Worm (Caenorhabditis elegans) whole organism, L1 larva: ENCODE measurements around the gene F54E7.9.

ENCODE experiments used
- C16A3.4 ChIP-seq: fragments of 150-350 bp; optimal IDR thresholded peaks from 2 replicates; lab custom pipeline; 2014; ENCODE audit warnings: missing biosample characterization, missing genetic modification characterization
- C34B4.2 ChIP-seq: sonication (generic microtip); optimal IDR thresholded peaks from 2 replicates; lab custom pipeline; 2017; ENCODE audit warnings: mild to moderate bottlenecking, missing genetic modification characterization, missing compliant biosample characterization
- aha-1 ChIP-seq: fragments of 150-350 bp; optimal IDR thresholded peaks from 2 replicates; lab custom pipeline; 2014; ENCODE audit warnings: missing biosample characterization, missing genetic modification characterization
- alr-1 ChIP-seq: fragments of 200-800 bp; sonication (Bioruptor generic); optimal IDR thresholded peaks from 2 replicates; lab custom pipeline; 2018; ENCODE audit warnings: borderline replicate concordance, mild to moderate bottlenecking, missing genetic modification characterization, missing compliant biosample characterization
- aly-2 ChIP-seq: fragments of 150-350 bp; optimal IDR thresholded peaks from 2 replicates; lab custom pipeline; 2014; ENCODE audit warnings: missing biosample characterization, missing genetic modification characterization
- ama-1 ChIP-seq: fragments of 150-350 bp; optimal IDR thresholded peaks from 2 replicates; lab custom pipeline; 2014
- blmp-1 ChIP-seq: fragments of 150-350 bp; optimal IDR thresholded peaks from 2 replicates; lab custom pipeline; 2014; ENCODE audit warnings: missing biosample characterization, missing genetic modification characterization
- ceh-63 ChIP-seq: fragments of 200-800 bp; sonication (Bioruptor generic); optimal IDR thresholded peaks from 2 replicates; lab custom pipeline; 2018; ENCODE audit warnings: mild to moderate bottlenecking, missing genetic modification characterization, missing compliant biosample characterization
- ceh-8 ChIP-seq: fragments of 200-800 bp; sonication (Bioruptor generic); optimal IDR thresholded peaks from 2 replicates; lab custom pipeline; 2018; ENCODE audit warnings: mild to moderate bottlenecking, missing genetic modification characterization, moderate library complexity, missing compliant biosample characterization
- ceh-82 ChIP-seq, 3 experiments: fragments of 150-350 bp in 1 of 3; sonication (generic microtip) in 2 of 3; optimal IDR thresholded peaks; 2 replicates each; lab custom pipeline; 2014 to 2017; ENCODE audit warnings: missing biosample characterization in 3 of 3, missing genetic modification characterization in 3 of 3
- ceh-90 ChIP-seq: sonication (generic microtip); optimal IDR thresholded peaks from 2 replicates; lab custom pipeline; 2016; ENCODE audit warnings: missing genetic modification characterization, missing compliant biosample characterization
- dpl-1 ChIP-seq, 3 experiments: fragments of 150-350 bp in 2 of 3; sonication (generic microtip) in 1 of 3; optimal IDR thresholded peaks; 2 replicates each; lab custom pipeline; 2014 to 2017; ENCODE audit warnings: missing biosample characterization in 3 of 3, missing genetic modification characterization in 3 of 3, missing genetic modification reagents in 3 of 3
- efl-1 ChIP-seq, 4 experiments: fragments of 150-350 bp; optimal IDR thresholded peaks in 3 of 4; peaks in 1 of 4; 1 replicate in 1 of 4; 2 replicates in 3 of 4; lab custom pipeline; 2014; ENCODE audit warnings: missing biosample characterization in 2 of 4, missing genetic modification characterization in 2 of 4, missing genetic modification reagents in 2 of 4
- ets-5 ChIP-seq: fragments of 200-800 bp; sonication (Bioruptor generic); IDR thresholded peaks from 2 replicates; pipeline ENCODE4 v1.3.6; 2022; ENCODE audit warnings: missing genetic modification characterization, missing compliant biosample characterization
- fkh-4 ChIP-seq: sonication (generic microtip); optimal IDR thresholded peaks from 2 replicates; lab custom pipeline; 2016; ENCODE audit warnings: missing compliant biosample characterization, missing genetic modification characterization, borderline replicate concordance
- fos-1 ChIP-seq: fragments of 150-350 bp; optimal IDR thresholded peaks from 2 replicates; lab custom pipeline; 2014; ENCODE audit warnings: missing biosample characterization, missing genetic modification characterization
- irx-1 ChIP-seq: sonication (generic microtip); optimal IDR thresholded peaks from 2 replicates; lab custom pipeline; 2016; ENCODE audit warnings: missing genetic modification characterization, missing compliant biosample characterization
- jun-1 ChIP-seq: fragments of 150-350 bp; optimal IDR thresholded peaks from 2 replicates; lab custom pipeline; 2014; ENCODE audit warnings: missing biosample characterization, missing genetic modification reagents, missing genetic modification characterization
- lin-14 ChIP-seq: fragments of 200-800 bp; sonication (Bioruptor generic); optimal IDR thresholded peaks from 2 replicates; lab custom pipeline; 2018; ENCODE audit warnings: mild to moderate bottlenecking, missing genetic modification characterization, moderate library complexity, missing compliant biosample characterization
- lin-35 ChIP-seq, 2 experiments: fragments of 150-350 bp; optimal IDR thresholded peaks; 2 replicates each; lab custom pipeline; 2014; ENCODE audit warnings: missing biosample characterization in 2 of 2, missing genetic modification characterization in 2 of 2, missing genetic modification reagents in 2 of 2
- lsy-2 ChIP-seq, 2 experiments: fragments of 150-350 bp; optimal IDR thresholded peaks; 2 replicates each; lab custom pipeline; 2014; ENCODE audit warnings: missing biosample characterization in 2 of 2, missing genetic modification characterization in 2 of 2
- mdl-1 ChIP-seq, 2 experiments: fragments of 150-350 bp; optimal IDR thresholded peaks; 2 replicates each; lab custom pipeline; 2014 to 2017; ENCODE audit warnings: missing biosample characterization in 2 of 2, missing genetic modification characterization in 2 of 2, inconsistent platforms in 1 of 2
- nhr-11 ChIP-seq: fragments of 150-350 bp; optimal IDR thresholded peaks from 2 replicates; lab custom pipeline; 2014; ENCODE audit warnings: missing biosample characterization, missing genetic modification characterization
- nhr-20 ChIP-seq: sonication (generic microtip); optimal IDR thresholded peaks from 2 replicates; lab custom pipeline; 2016; ENCODE audit warnings: mild to moderate bottlenecking, missing genetic modification characterization, missing compliant biosample characterization
- nhr-237 ChIP-seq: fragments of 150-350 bp; optimal IDR thresholded peaks from 2 replicates; lab custom pipeline; 2014; ENCODE audit warnings: missing biosample characterization, missing genetic modification characterization
- nhr-47 ChIP-seq: sonication (generic microtip); optimal IDR thresholded peaks from 2 replicates; lab custom pipeline; 2016; ENCODE audit warnings: mild to moderate bottlenecking, missing genetic modification characterization, moderate library complexity, missing compliant biosample characterization
- nhr-76 ChIP-seq: sonication (generic microtip); optimal IDR thresholded peaks from 2 replicates; lab custom pipeline; 2017; ENCODE audit warnings: missing biosample characterization, missing genetic modification characterization
- nhr-85 ChIP-seq: sonication (generic microtip); peaks from one replicate; lab custom pipeline; 2016; ENCODE audit warnings: missing genetic modification characterization, inconsistent platforms, missing compliant biosample characterization
- nhr-90 ChIP-seq: sonication (generic microtip); optimal IDR thresholded peaks from 2 replicates; lab custom pipeline; 2016; ENCODE audit warnings: mild to moderate bottlenecking, missing genetic modification characterization, missing compliant biosample characterization; ENCODE audit not compliant: poor library complexity
- rnt-1 ChIP-seq: sonication (generic microtip); optimal IDR thresholded peaks from 2 replicates; lab custom pipeline; 2016; ENCODE audit warnings: mild to moderate bottlenecking, missing genetic modification characterization, moderate library complexity, missing compliant biosample characterization
- snpc-4 ChIP-seq: fragments of 150-350 bp; optimal IDR thresholded peaks from 2 replicates; lab custom pipeline; 2014; ENCODE audit warnings: missing biosample characterization, missing genetic modification characterization
- sptf-1 ChIP-seq: fragments of 150-350 bp; optimal IDR thresholded peaks from 2 replicates; lab custom pipeline; 2014; ENCODE audit warnings: missing biosample characterization, missing genetic modification characterization
- unc-30 ChIP-seq: sonication (generic microtip); optimal IDR thresholded peaks from 2 replicates; lab custom pipeline; 2017; ENCODE audit warnings: missing biosample characterization, missing genetic modification characterization
- zag-1 ChIP-seq: fragments of 150-350 bp; optimal IDR thresholded peaks from 2 replicates; lab custom pipeline; 2014; ENCODE audit warnings: missing biosample characterization, missing genetic modification characterization
- ztf-11 ChIP-seq, 2 experiments: sonication (generic microtip); optimal IDR thresholded peaks; 2 replicates each; lab custom pipeline; 2016 to 2017; ENCODE audit warnings: missing genetic modification characterization in 2 of 2, missing biosample characterization in 1 of 2, missing compliant biosample characterization in 1 of 2

Gene F54E7.9

DNA sequence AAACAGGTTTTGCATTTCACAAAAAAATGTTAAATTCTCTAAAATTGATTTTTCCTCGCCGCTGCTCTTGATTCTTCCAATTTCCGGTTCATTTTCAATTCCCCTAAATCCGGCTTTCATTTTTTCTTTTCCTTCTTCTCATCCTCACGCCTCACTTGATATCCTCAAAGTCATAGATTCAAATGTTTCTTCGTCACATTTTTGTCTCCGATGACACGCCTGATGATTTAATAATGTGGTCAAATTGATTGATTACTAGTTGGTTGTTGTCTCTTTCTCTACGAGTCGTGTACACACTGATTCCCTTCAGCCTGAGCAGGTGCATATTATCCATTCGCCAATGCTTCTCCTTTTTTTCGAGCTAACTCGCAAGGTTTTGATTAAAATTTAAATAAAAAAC is 43.8 kb upstream of the F54E7.9 start:
- peak; percentile 21 for TF ChIP-seq blmp-1
- no peak for TF ChIP-seq ztf-11 (tag; optimal IDR thresholded peaks at IDR 0.05; lab: Kevin White, UChicago)

- TF ChIP-seq nhr-85 (tag; lab: Kevin White, UChicago): peak; percentile 53
- no peak for TF ChIP-seq ceh-63 (GFP tag; lab: Kevin White, UChicago)
- no peak for TF ChIP-seq nhr-76 (tag; lab: Kevin White, UChicago)
- no peak for TF ChIP-seq fkh-4 (tag; lab: Kevin White, UChicago)
- no peak for TF ChIP-seq efl-1 (optimal IDR thresholded peaks at IDR 0.05; lab: Kevin White, UChicago)
- TF ChIP-seq efl-1 (GFP tag; optimal IDR thresholded peaks at IDR 0.05 in 1 of 2; lab: Kevin White, UChicago): peak in 1 of 2 experiments; percentile 60
- TF ChIP-seq ets-5 (GFP tag; lab: Robert Waterston, UW): no peak
- no peak for TF ChIP-seq mdl-1 (tag; optimal IDR thresholded peaks at IDR 0.05; lab: Kevin White, UChicago)
- no peak for TF ChIP-seq nhr-237 (tag; lab: Kevin White, UChicago)
- peak; percentile 54 for TF ChIP-seq lin-14 (GFP tag; lab: Kevin White, UChicago)
- TF ChIP-seq ztf-11 (tag; optimal IDR thresholded peaks at IDR 0.05; lab: Kevin White, UChicago): peak in 1 of 2 experiments; percentile 27
- no peak for TF ChIP-seq aha-1 (tag; lab: Kevin White, UChicago)
- no peak for TF ChIP-seq aly-2 (tag; lab: Kevin White, UChicago)
These were observed 42.8 kb upstream of the F54E7.9 start for ce11 chrIII:5720266-5721019.

ce11 chrIII:5719832-5720194 is 42.1 kb upstream of the F54E7.9 start:
- TF ChIP-seq ceh-8 (GFP tag; lab: Kevin White, UChicago): no peak
- TF ChIP-seq ama-1 (lab: Kevin White, UChicago): no peak
- TF ChIP-seq ceh-82 (tag; optimal IDR thresholded peaks at IDR 0.05; lab: Kevin White, UChicago): no peak
- TF ChIP-seq fos-1 (tag; lab: Kevin White, UChicago): no peak
- TF ChIP-seq efl-1 (optimal IDR thresholded peaks at IDR 0.05; lab: Kevin White, UChicago): peak; percentile 75 to 98
- peak; percentile 72 to 96 for TF ChIP-seq efl-1 (GFP tag; optimal IDR thresholded peaks at IDR 0.05 in 1 of 2; lab: Kevin White, UChicago)
- TF ChIP-seq lsy-2 (tag; optimal IDR thresholded peaks at IDR 0.05; lab: Kevin White, UChicago): peak in 1 of 2 experiments; percentile 4
- peak; percentile 76 to 81 for TF ChIP-seq lin-35 (GFP tag; optimal IDR thresholded peaks at IDR 0.05; lab: Kevin White, UChicago)
- TF ChIP-seq fkh-4 (tag; lab: Kevin White, UChicago): no peak
- peak; percentile 46 to 80 (median 71) for TF ChIP-seq dpl-1 (GFP tag; optimal IDR thresholded peaks at IDR 0.05; lab: Kevin White, UChicago)

- TF ChIP-seq blmp-1: peak; percentile 6
- TF ChIP-seq nhr-85 (tag; lab: Kevin White, UChicago): peak; percentile 70
- TF ChIP-seq alr-1: no peak
- TF ChIP-seq lin-14 (GFP tag; lab: Kevin White, UChicago): peak; percentile 24
These were observed 41.6 kb upstream of the F54E7.9 start for ce11 chrIII:5719105-5719831.

DNA sequence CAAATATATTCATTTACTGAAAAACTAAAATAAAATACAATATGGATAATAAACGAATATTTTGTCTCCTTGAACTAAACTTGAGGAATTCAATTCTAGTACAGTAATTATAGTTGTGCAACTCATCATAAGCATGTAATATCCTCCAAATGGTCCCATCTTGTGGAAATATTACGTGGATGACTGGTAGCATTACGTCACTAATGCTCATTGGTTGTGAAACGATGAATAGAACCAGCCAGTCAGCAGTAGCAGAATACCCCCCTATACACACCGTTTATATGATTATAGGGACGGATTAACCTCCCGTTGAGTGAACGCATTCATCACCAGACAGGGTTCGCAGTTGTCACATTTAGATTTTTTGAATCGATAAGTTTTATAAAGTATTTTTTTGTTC is 40.7 kb upstream of the F54E7.9 start:
- TF ChIP-seq sptf-1 (tag; lab: Kevin White, UChicago) (no peak), rnt-1 (tag; lab: Kevin White, UChicago) (no peak), snpc-4 (no peak), irx-1 (tag; lab: Kevin White, UChicago) (no peak), C16A3.4 (tag; lab: Kevin White, UChicago) (no peak), nhr-20 (tag; lab: Kevin White, UChicago) (no peak), ceh-8 (GFP tag; lab: Kevin White, UChicago) (no peak), fkh-4 (tag; lab: Kevin White, UChicago) (no peak), ets-5 (GFP tag; lab: Robert Waterston, UW) (no peak), C34B4.2 (tag; lab: Kevin White, UChicago) (no peak), nhr-90 (no peak), unc-30 (tag; lab: Kevin White, UChicago) (no peak), zag-1 (tag; lab: Kevin White, UChicago) (no peak), jun-1 (no peak), ama-1 (lab: Kevin White, UChicago) (no peak), lin-14 (GFP tag; lab: Kevin White, UChicago) (no peak), nhr-11 (no peak), ceh-90 (tag; lab: Kevin White, UChicago) (no peak), nhr-47 (tag; lab: Kevin White, UChicago) (no peak)
- TF ChIP-seq, all 84 proteins: peak for 0
